Fruit fly (Drosophila melanogaster) whole organism, adult: ENCODE measurements around the gene BomBc3.

Experiments
- CG11617 ChIP-seq: fragments of 200-800 bp; sonication (Bioruptor generic); optimal IDR thresholded peaks from 2 replicates; lab custom pipeline; 2017; ENCODE audit warnings: mild to moderate bottlenecking, missing biosample characterization, missing genetic modification reagents, missing genetic modification characterization
- CG12768 ChIP-seq: fragments of 200-800 bp; sonication (Bioruptor generic); optimal IDR thresholded peaks from 2 replicates; lab custom pipeline; 2017; ENCODE audit warnings: missing biosample characterization, missing genetic modification characterization, mild to moderate bottlenecking, moderate library complexity, missing genetic modification reagents
- CG14711 ChIP-seq: fragments of 200-800 bp; sonication (Bioruptor generic); optimal IDR thresholded peaks from 2 replicates; lab custom pipeline; 2018; ENCODE audit warnings: missing biosample characterization, mild to moderate bottlenecking, missing genetic modification characterization, moderate library complexity
- CG1620 ChIP-seq: fragments of 200-800 bp; sonication (Bioruptor generic); optimal IDR thresholded peaks from 2 replicates; lab custom pipeline; 2016; ENCODE audit warnings: missing biosample characterization, missing genetic modification characterization
- CG33017 ChIP-seq: fragments of 200-800 bp; sonication (Bioruptor generic); optimal IDR thresholded peaks from 2 replicates; lab custom pipeline; 2018; ENCODE audit warnings: missing biosample characterization, mild to moderate bottlenecking, missing genetic modification characterization, moderate library complexity
- CG5204 ChIP-seq: fragments of 200-800 bp; sonication (Bioruptor generic); optimal IDR thresholded peaks from 2 replicates; lab custom pipeline; 2016; ENCODE audit warnings: missing biosample characterization, missing genetic modification characterization
- CG7045 ChIP-seq: fragments of 200-800 bp; sonication (Bioruptor generic); optimal IDR thresholded peaks from 2 replicates; lab custom pipeline; 2017; ENCODE audit warnings: missing biosample characterization, mild to moderate bottlenecking, missing genetic modification characterization
- CG7101 ChIP-seq: fragments of 200-800 bp; sonication (Bioruptor generic); optimal IDR thresholded peaks from 2 replicates; lab custom pipeline; 2018; ENCODE audit warnings: missing biosample characterization, mild to moderate bottlenecking, missing genetic modification characterization, moderate library complexity
- Clk ChIP-seq: fragments of 200-800 bp; sonication (Bioruptor generic); optimal IDR thresholded peaks from 2 replicates; lab custom pipeline; 2017; ENCODE audit warnings: missing biosample characterization, missing genetic modification characterization
- Crg-1 ChIP-seq: fragments of 200-800 bp; sonication (Bioruptor generic); optimal IDR thresholded peaks from 2 replicates; lab custom pipeline; 2016; ENCODE audit warnings: missing biosample characterization, missing genetic modification characterization
- Hr96 ChIP-seq: fragments of 200-800 bp; sonication (Bioruptor generic); optimal IDR thresholded peaks from 2 replicates; lab custom pipeline; 2016; ENCODE audit warnings: missing biosample characterization, missing genetic modification characterization
- Mnt ChIP-seq: fragments of 200-800 bp; sonication (Bioruptor generic); optimal IDR thresholded peaks from 2 replicates; lab custom pipeline; 2016; ENCODE audit warnings: missing biosample characterization, mild to moderate bottlenecking, missing genetic modification characterization
- bab1 ChIP-seq: fragments of 200-800 bp; sonication (Bioruptor generic); optimal IDR thresholded peaks from 3 replicates; lab custom pipeline; 2019; ENCODE audit warnings: missing biosample characterization, mild to moderate bottlenecking, missing genetic modification characterization, moderate library complexity
- cic ChIP-seq: fragments of 200-800 bp; sonication (Bioruptor generic); optimal IDR thresholded peaks from 2 replicates; lab custom pipeline; 2017; ENCODE audit warnings: missing biosample characterization, mild to moderate bottlenecking, missing genetic modification characterization, moderate library complexity
- cnc ChIP-seq, 2 experiments: fragments of >200 bp; optimal IDR thresholded peaks; 2 replicates each; lab custom pipeline; 2017
- kay ChIP-seq: fragments of 200-800 bp; sonication (Bioruptor generic); peaks from one replicate; lab custom pipeline; 2016; ENCODE audit warnings: missing biosample characterization, missing genetic modification characterization, borderline replicate concordance
- ovo ChIP-seq: fragments of 200-800 bp; sonication (Bioruptor generic); optimal IDR thresholded peaks from 2 replicates; lab custom pipeline; 2016; ENCODE audit warnings: missing biosample characterization, missing genetic modification characterization
- pad ChIP-seq: fragments of 200-800 bp; sonication (Bioruptor generic); optimal IDR thresholded peaks from 3 replicates; lab custom pipeline; 2017; ENCODE audit warnings: missing biosample characterization, missing genetic modification characterization, mild to moderate bottlenecking, moderate library complexity, missing genetic modification reagents
- tj ChIP-seq: fragments of 200-800 bp; sonication (Bioruptor generic); optimal IDR thresholded peaks from 3 replicates; lab custom pipeline; 2017; ENCODE audit warnings: missing biosample characterization, mild to moderate bottlenecking, missing genetic modification characterization, moderate library complexity
- toe ChIP-seq: fragments of 200-800 bp; sonication (Bioruptor generic); optimal IDR thresholded peaks from 2 replicates; lab custom pipeline; 2016; ENCODE audit warnings: missing biosample characterization, missing genetic modification characterization

BomBc3 gene

DNA sequence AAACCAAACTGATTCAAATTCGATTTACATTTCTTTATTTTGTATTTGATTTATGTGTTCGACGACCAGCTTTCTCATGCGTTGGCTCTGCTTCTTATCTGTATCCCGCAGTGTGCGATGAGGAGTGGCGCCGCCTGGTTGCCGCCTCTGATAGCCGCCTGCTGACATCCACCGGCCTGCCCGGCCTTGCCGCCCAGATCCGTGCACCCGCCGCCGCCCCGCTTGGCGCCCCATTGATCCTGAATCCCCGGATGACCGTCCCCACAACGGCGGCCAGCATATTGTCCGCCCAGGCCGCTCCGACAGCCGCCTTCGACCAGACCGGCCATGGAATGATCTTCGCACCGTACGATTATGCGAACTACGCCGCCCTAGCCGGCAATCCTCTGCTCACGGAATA, 15.2 kb upstream of the BomBc3 start:
- TF ChIP-seq CG33017 (tag; lab: Kevin White, UChicago) (no peak), CG12768 (GFP tag; lab: Kevin White, UChicago) (no peak), bab1 (no peak), CG1620 (no peak), CG5204 (GFP tag; lab: Kevin White, UChicago) (no peak)

DNA sequence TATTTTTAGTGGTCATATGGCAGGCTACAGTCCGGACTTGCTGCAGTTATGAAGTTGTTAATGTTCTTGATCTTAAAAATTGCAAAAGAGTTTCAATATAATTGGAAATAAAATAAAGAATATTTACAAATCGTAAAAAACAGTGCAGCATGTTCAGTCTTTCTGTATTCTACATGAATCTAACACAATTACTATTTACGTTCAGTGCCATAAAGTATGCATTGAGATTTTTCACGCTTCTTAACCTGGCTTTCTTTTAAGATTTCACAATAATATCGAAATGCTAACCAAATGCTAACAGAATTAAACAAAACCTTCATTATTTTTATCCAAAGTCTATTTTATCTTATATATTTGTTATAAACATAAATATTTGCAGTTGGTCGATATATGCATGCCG, 14.3 kb upstream of the BomBc3 start:
- TF ChIP-seq kay (peak; percentile 72), pad (GFP tag; lab: Kevin White, UChicago) (no peak)

DNA sequence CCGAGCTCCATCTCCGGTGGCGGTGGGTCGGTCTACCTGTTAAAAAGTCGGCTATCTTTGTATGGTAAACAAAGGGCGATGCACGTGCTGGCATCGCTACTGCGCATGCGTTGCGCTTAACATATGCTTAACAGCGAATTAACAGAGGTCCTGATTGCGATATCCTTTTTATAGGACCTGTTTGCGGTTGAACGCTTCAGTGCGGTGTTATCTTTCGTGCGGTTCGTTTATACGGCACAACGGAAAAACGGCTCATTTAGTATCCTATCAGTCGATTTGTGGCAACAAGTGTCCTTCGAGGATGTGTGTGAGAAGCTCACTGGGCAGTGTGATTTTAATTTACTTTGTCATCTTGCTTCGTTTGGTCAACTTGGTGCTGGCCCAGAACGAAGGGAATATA, 6.7 kb upstream of the BomBc3 start, which contains the start of gene CG13408:
Gene CG13408 (plus strand): TSS at position 222 of the 400 bp plus-strand sequence.
- TF ChIP-seq cnc (optimal IDR thresholded peaks at IDR 0.05; lab: Kevin White, UChicago) (no peak), Crg-1 (GFP tag; lab: Kevin White, UChicago) (no peak), bab1 (no peak)

DNA sequence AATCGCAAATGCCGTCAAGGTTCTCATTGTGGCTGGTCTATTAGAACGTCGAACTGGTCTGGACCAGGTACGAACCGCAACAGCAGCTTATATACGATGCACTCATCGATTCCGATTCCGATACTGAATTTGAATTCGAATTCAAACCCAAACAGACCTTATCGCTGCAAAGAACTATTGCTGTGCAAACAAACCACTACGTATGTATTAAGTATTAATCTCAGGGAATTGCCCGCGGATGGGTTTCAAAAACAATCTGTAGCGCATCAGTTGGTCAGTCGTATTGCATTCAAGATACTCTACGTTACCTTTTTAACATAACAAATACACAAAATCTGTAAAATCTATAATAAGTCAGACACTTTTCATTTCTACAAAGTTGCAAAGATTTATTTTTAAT, 578 bp upstream of the BomBc3 start, which contains the start of gene BomT3:
Gene BomT3 (minus strand): TSS at position 101 of the 400 bp plus-strand sequence.
- TF ChIP-seq toe (GFP tag; lab: Kevin White, UChicago) (no peak), CG14711 (no peak), CG33017 (tag; lab: Kevin White, UChicago) (no peak), ovo (GFP tag; lab: Kevin White, UChicago) (no peak), Clk (GFP tag; lab: Kevin White, UChicago) (no peak), CG11617 (GFP tag; lab: Kevin White, UChicago) (no peak), CG1620 (no peak), kay (peak; percentile 55), CG7101 (no peak), CG12768 (GFP tag; lab: Kevin White, UChicago) (no peak), cic (peak; percentile 1), Hr96 (GFP tag; lab: Kevin White, UChicago) (no peak), CG5204 (GFP tag; lab: Kevin White, UChicago) (no peak), Crg-1 (GFP tag; lab: Kevin White, UChicago) (no peak)

DNA sequence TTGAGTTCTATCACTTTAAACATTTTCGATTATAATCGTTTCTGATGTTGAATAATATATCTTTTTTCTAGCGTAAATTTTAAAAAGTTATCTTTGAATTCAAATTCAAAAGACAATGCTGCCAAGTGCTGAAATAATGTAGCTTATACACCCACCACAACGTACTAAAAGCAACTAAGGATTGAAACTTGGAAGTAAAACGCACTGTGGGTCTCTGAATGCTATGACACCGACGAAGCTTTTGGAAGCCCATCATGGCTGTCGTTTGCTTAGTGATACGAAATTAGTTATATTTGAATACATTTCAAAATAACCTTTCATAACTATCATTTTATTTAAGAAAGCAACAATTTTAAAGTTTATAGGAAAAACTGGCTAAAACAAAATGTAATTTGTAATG, 7.1 kb downstream of the BomBc3 start:
- TF ChIP-seq Mnt (GFP tag; lab: Kevin White, UChicago) (no peak), CG7101 (no peak), CG33017 (tag; lab: Kevin White, UChicago) (no peak), pad (GFP tag; lab: Kevin White, UChicago) (no peak), bab1 (peak; percentile 16)

DNA sequence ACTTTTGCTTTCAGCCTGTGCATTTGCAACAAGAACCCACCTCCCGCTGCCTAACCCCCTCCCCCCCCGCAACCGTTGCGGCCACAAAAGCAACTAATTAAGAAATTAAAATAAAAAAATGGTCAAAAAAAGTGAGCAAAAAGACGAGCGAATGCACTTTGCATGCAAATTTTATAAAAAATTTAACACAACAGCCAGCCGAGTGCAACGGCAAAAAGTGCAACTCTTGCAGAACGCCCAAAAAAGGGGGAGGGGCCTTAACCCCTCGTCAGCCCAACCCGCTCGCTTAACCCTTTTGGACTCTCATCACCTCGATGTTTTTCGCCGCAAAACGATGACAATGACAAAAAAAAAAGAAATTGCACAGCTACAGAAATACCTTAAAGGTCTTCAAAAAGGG, 10.0 kb downstream of the BomBc3 start:
- no peak for TF ChIP-seq CG33017 (tag; lab: Kevin White, UChicago)
- TF ChIP-seq tj (GFP tag; lab: Kevin White, UChicago): peak; percentile 69

DNA sequence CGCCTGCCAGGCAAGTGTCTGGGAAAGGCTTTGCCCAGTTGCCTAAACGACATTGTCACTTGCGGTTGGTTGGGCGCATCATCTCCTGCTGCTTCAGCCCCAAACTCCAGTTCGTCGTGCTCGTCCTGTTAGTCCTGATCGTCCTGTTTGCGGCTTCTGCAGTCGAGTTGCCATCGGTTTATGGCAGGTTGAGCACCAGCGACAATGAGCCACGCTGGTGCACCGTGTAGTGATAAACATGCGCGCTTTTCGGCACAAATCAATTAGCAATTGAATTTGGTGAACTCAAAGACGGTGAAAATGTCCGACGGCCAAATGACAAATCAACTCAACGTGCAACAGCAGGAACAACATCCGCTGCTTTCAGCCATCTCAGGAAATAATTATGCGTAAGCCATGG, 16.2 kb downstream of the BomBc3 start, which contains the start of gene CG13407:
Gene CG13407 (plus strand): TSS at position 301 of the 400 bp plus-strand sequence.
- no peak for TF ChIP-seq kay
- TF ChIP-seq CG5204 (GFP tag; lab: Kevin White, UChicago): no peak

DNA sequence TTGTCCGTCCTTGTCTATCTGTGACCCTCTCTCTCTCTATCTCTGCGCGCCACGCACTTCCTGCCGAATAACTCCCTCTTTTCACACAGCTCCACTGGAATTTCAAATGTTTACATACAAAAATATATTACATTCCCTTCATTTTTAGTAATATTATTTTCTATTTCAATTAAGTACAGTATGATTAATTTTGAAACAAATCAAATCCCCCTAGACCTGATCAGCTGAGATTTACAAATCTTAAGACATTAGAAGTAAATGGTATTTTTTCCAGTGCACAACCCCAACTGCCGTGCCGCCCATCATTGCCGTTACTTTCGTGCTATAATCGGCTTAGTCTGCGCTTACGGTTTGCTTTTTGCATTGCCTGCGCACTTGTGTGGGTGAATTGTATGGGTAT, 21.4 kb downstream of the BomBc3 start:
- TF ChIP-seq CG7045 (GFP tag; lab: Kevin White, UChicago): no peak
- no peak for TF ChIP-seq toe (GFP tag; lab: Kevin White, UChicago)
- no peak for TF ChIP-seq cic

DNA sequence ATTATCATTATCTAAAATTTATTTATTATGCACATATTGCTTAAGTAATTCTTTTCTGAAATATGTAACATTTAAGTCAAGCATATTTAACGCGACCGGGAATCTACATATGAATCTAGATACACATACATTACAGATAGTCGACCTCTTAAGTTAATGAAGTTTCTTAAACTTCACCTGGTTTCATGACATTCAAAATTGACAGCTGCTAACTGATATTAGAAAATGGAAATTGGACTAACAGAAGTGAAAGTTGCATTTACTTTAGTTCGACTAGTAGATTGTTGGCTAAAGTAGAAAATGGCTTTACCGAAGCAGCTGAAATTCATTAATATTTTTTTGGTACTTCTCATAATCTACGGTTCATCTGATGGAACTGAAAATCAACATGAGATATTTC, 26.3 kb downstream of the BomBc3 start, which contains the start of gene Ir94a:
Gene Ir94a (plus strand): TSS at position 301 of the 400 bp plus-strand sequence.
- TF ChIP-seq pad (GFP tag; lab: Kevin White, UChicago): no peak

DNA sequence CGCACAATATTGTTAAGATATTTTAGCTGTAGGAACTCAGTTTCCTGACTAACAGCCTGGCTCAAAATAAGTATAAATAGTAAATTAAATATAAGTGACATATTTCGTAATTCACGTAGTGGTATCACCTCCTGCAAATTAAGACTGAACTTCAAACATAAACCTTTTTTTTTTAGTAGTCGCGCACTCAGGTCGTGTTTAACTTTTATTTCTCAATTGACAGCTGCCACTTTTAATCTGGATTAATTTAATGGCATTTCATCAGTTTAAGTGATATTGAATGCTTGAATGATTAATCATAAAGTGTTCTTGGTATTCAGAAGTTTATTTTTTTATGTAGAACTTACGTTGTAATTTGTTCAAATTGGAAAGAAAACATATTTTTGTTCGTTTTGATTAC, 30.3 kb downstream of the BomBc3 start, which contains the start of gene Ir94b:
Gene Ir94b (minus strand): TSS at position 101 of the 400 bp plus-strand sequence.
- TF ChIP-seq CG7101 (no peak), Mnt (GFP tag; lab: Kevin White, UChicago) (no peak), bab1 (no peak), CG33017 (tag; lab: Kevin White, UChicago) (no peak), CG5204 (GFP tag; lab: Kevin White, UChicago) (no peak), tj (GFP tag; lab: Kevin White, UChicago) (no peak), CG12768 (GFP tag; lab: Kevin White, UChicago) (no peak), CG11617 (GFP tag; lab: Kevin White, UChicago) (no peak)
